Worm (Caenorhabditis elegans) whole organism, L1 larva: Measurements from ENCODE around the gene F14F9.5.

Experiments used
- C04F5.9 ChIP-seq: sonication (generic microtip); optimal IDR thresholded peaks from 2 replicates; lab custom pipeline; 2016; ENCODE audit warnings: missing genetic modification characterization, missing compliant biosample characterization
- C34B4.2 ChIP-seq: sonication (generic microtip); optimal IDR thresholded peaks from 2 replicates; lab custom pipeline; 2017; ENCODE audit warnings: mild to moderate bottlenecking, missing genetic modification characterization, missing compliant biosample characterization
- F16B12.6 ChIP-seq: fragments of 150-350 bp; optimal IDR thresholded peaks from 2 replicates; lab custom pipeline; 2014; ENCODE audit warnings: missing biosample characterization, missing genetic modification characterization
- Y116A8C.19 ChIP-seq: sonication (generic microtip); optimal IDR thresholded peaks from 2 replicates; lab custom pipeline; 2016; ENCODE audit warnings: missing compliant biosample characterization, missing genetic modification characterization, borderline replicate concordance
- aha-1 ChIP-seq: fragments of 150-350 bp; optimal IDR thresholded peaks from 2 replicates; lab custom pipeline; 2014; ENCODE audit warnings: missing biosample characterization, missing genetic modification characterization
- alr-1 ChIP-seq: fragments of 200-800 bp; sonication (Bioruptor generic); optimal IDR thresholded peaks from 2 replicates; lab custom pipeline; 2018; ENCODE audit warnings: borderline replicate concordance, mild to moderate bottlenecking, missing genetic modification characterization, missing compliant biosample characterization
- aly-2 ChIP-seq: fragments of 150-350 bp; optimal IDR thresholded peaks from 2 replicates; lab custom pipeline; 2014; ENCODE audit warnings: missing biosample characterization, missing genetic modification characterization
- ama-1 ChIP-seq: fragments of 150-350 bp; optimal IDR thresholded peaks from 2 replicates; lab custom pipeline; 2014
- ceh-63 ChIP-seq: fragments of 200-800 bp; sonication (Bioruptor generic); optimal IDR thresholded peaks from 2 replicates; lab custom pipeline; 2018; ENCODE audit warnings: mild to moderate bottlenecking, missing genetic modification characterization, missing compliant biosample characterization
- ceh-82 ChIP-seq, 3 experiments: fragments of 150-350 bp in 1 of 3; sonication (generic microtip) in 2 of 3; optimal IDR thresholded peaks; 2 replicates each; lab custom pipeline; 2014 to 2017; ENCODE audit warnings: missing biosample characterization in 3 of 3, missing genetic modification characterization in 3 of 3
- ceh-90 ChIP-seq: sonication (generic microtip); optimal IDR thresholded peaks from 2 replicates; lab custom pipeline; 2016; ENCODE audit warnings: missing genetic modification characterization, missing compliant biosample characterization
- ces-1 ChIP-seq: fragments of 150-350 bp; optimal IDR thresholded peaks from 2 replicates; lab custom pipeline; 2014; ENCODE audit warnings: missing biosample characterization, missing genetic modification reagents, missing genetic modification characterization
- efl-1 ChIP-seq, 4 experiments: fragments of 150-350 bp; optimal IDR thresholded peaks in 3 of 4; peaks in 1 of 4; 1 replicate in 1 of 4; 2 replicates in 3 of 4; lab custom pipeline; 2014; ENCODE audit warnings: missing biosample characterization in 2 of 4, missing genetic modification characterization in 2 of 4, missing genetic modification reagents in 2 of 4
- efl-3 ChIP-seq: fragments of 200-800 bp; sonication (Bioruptor generic); optimal IDR thresholded peaks from 2 replicates; lab custom pipeline; 2018; ENCODE audit warnings: mild to moderate bottlenecking, missing genetic modification characterization, missing compliant biosample characterization
- egl-27 ChIP-seq, 2 experiments: fragments of 150-350 bp in 1 of 2; sonication (generic microtip); optimal IDR thresholded peaks; 3 replicates each; lab custom pipeline; 2017 to 2018; ENCODE audit warnings: missing biosample characterization in 2 of 2, missing genetic modification characterization in 2 of 2, missing genetic modification reagents in 2 of 2
- elt-2 ChIP-seq: sonication (generic microtip); optimal IDR thresholded peaks from 2 replicates; lab custom pipeline; 2016; ENCODE audit warnings: missing genetic modification characterization, mild to moderate bottlenecking, inconsistent platforms, missing compliant biosample characterization, missing genetic modification reagents
- fkh-10 ChIP-seq: sonication (generic microtip); optimal IDR thresholded peaks from 2 replicates; lab custom pipeline; 2017; ENCODE audit warnings: missing biosample characterization, missing genetic modification reagents, missing genetic modification characterization
- fos-1 ChIP-seq: fragments of 150-350 bp; optimal IDR thresholded peaks from 2 replicates; lab custom pipeline; 2014; ENCODE audit warnings: missing biosample characterization, missing genetic modification characterization
- hlh-17 ChIP-seq: fragments of 200-800 bp; sonication (Bioruptor generic); optimal IDR thresholded peaks from 2 replicates; lab custom pipeline; 2018; ENCODE audit warnings: missing genetic modification characterization, mild to moderate bottlenecking, missing compliant biosample characterization, moderate library complexity, borderline replicate concordance
- hlh-4 ChIP-seq: sonication (generic microtip); optimal IDR thresholded peaks from 2 replicates; lab custom pipeline; 2016; ENCODE audit warnings: mild to moderate bottlenecking, missing genetic modification characterization, missing compliant biosample characterization
- jun-1 ChIP-seq: fragments of 150-350 bp; optimal IDR thresholded peaks from 2 replicates; lab custom pipeline; 2014; ENCODE audit warnings: missing biosample characterization, missing genetic modification reagents, missing genetic modification characterization
- lin-13 ChIP-seq: fragments of 150-350 bp; optimal IDR thresholded peaks from 2 replicates; lab custom pipeline; 2014; ENCODE audit warnings: missing biosample characterization, missing genetic modification reagents, missing genetic modification characterization
- lin-15B ChIP-seq: fragments of 150-350 bp; sonication (generic microtip); optimal IDR thresholded peaks from 3 replicates; lab custom pipeline; 2014; ENCODE audit warnings: missing biosample characterization, missing genetic modification characterization
- lin-35 ChIP-seq, 2 experiments: fragments of 150-350 bp; optimal IDR thresholded peaks; 2 replicates each; lab custom pipeline; 2014; ENCODE audit warnings: missing biosample characterization in 2 of 2, missing genetic modification characterization in 2 of 2, missing genetic modification reagents in 2 of 2
- lsy-2 ChIP-seq, 2 experiments: fragments of 150-350 bp; optimal IDR thresholded peaks; 2 replicates each; lab custom pipeline; 2014; ENCODE audit warnings: missing biosample characterization in 2 of 2, missing genetic modification characterization in 2 of 2
- nhr-237 ChIP-seq: fragments of 150-350 bp; optimal IDR thresholded peaks from 2 replicates; lab custom pipeline; 2014; ENCODE audit warnings: missing biosample characterization, missing genetic modification characterization
- nhr-28 ChIP-seq: fragments of 150-350 bp; optimal IDR thresholded peaks from 2 replicates; lab custom pipeline; 2014; ENCODE audit warnings: missing biosample characterization, missing genetic modification characterization
- nhr-47 ChIP-seq: sonication (generic microtip); optimal IDR thresholded peaks from 2 replicates; lab custom pipeline; 2016; ENCODE audit warnings: mild to moderate bottlenecking, missing genetic modification characterization, moderate library complexity, missing compliant biosample characterization
- nhr-71 ChIP-seq: sonication (generic microtip); optimal IDR thresholded peaks from 2 replicates; lab custom pipeline; 2016; ENCODE audit warnings: mild to moderate bottlenecking, missing genetic modification characterization, moderate library complexity, missing compliant biosample characterization
- nhr-76 ChIP-seq: sonication (generic microtip); optimal IDR thresholded peaks from 2 replicates; lab custom pipeline; 2017; ENCODE audit warnings: missing biosample characterization, missing genetic modification characterization
- nhr-77 ChIP-seq: fragments of 150-350 bp; optimal IDR thresholded peaks from 2 replicates; lab custom pipeline; 2014; ENCODE audit warnings: missing biosample characterization, missing genetic modification characterization
- nhr-84 ChIP-seq: sonication (generic microtip); optimal IDR thresholded peaks from 2 replicates; lab custom pipeline; 2017; ENCODE audit warnings: missing biosample characterization, missing genetic modification characterization
- nhr-85 ChIP-seq: sonication (generic microtip); peaks from one replicate; lab custom pipeline; 2016; ENCODE audit warnings: missing genetic modification characterization, inconsistent platforms, missing compliant biosample characterization
- nhr-90 ChIP-seq: sonication (generic microtip); optimal IDR thresholded peaks from 2 replicates; lab custom pipeline; 2016; ENCODE audit warnings: mild to moderate bottlenecking, missing genetic modification characterization, missing compliant biosample characterization; ENCODE audit not compliant: poor library complexity
- pag-3 ChIP-seq: sonication (generic microtip); optimal IDR thresholded peaks from 2 replicates; lab custom pipeline; 2017; ENCODE audit warnings: missing genetic modification characterization, mild to moderate bottlenecking, missing compliant biosample characterization, antibody characterized with exemption, borderline replicate concordance; ENCODE audit not compliant: insufficient read depth
- pax-3 ChIP-seq: fragments of 200-800 bp; sonication (Bioruptor generic); optimal IDR thresholded peaks from 2 replicates; lab custom pipeline; 2018; ENCODE audit warnings: mild to moderate bottlenecking, missing genetic modification characterization, moderate library complexity, missing compliant biosample characterization
- pqm-1 ChIP-seq: sonication (generic microtip); optimal IDR thresholded peaks from 3 replicates; lab custom pipeline; 2017; ENCODE audit warnings: missing biosample characterization, missing genetic modification characterization
- rnt-1 ChIP-seq: sonication (generic microtip); optimal IDR thresholded peaks from 2 replicates; lab custom pipeline; 2016; ENCODE audit warnings: mild to moderate bottlenecking, missing genetic modification characterization, moderate library complexity, missing compliant biosample characterization
- skn-1 ChIP-seq: fragments of 150-350 bp; optimal IDR thresholded peaks from 2 replicates; lab custom pipeline; 2014; ENCODE audit warnings: missing biosample characterization, missing genetic modification characterization
- sptf-1 ChIP-seq: fragments of 150-350 bp; optimal IDR thresholded peaks from 2 replicates; lab custom pipeline; 2014; ENCODE audit warnings: missing biosample characterization, missing genetic modification characterization
- sup-37 ChIP-seq: fragments of 200-800 bp; sonication (Bioruptor generic); optimal IDR thresholded peaks from 2 replicates; lab custom pipeline; 2018; ENCODE audit warnings: mild to moderate bottlenecking, missing genetic modification characterization, missing compliant biosample characterization
- unc-86 ChIP-seq: sonication (generic microtip); optimal IDR thresholded peaks from 2 replicates; lab custom pipeline; 2016; ENCODE audit warnings: missing genetic modification characterization, missing compliant biosample characterization
- unc-98 ChIP-seq: fragments of 200-800 bp; sonication (Bioruptor generic); IDR thresholded peaks from 2 replicates; pipeline ENCODE4 v1.3.6; 2022; ENCODE audit warnings: missing genetic modification characterization, missing compliant biosample characterization
- vab-15 ChIP-seq: sonication (generic microtip); optimal IDR thresholded peaks from 2 replicates; lab custom pipeline; 2017; ENCODE audit warnings: missing genotype, mild to moderate bottlenecking, missing genetic modification characterization, missing compliant biosample characterization
- zag-1 ChIP-seq: fragments of 150-350 bp; optimal IDR thresholded peaks from 2 replicates; lab custom pipeline; 2014; ENCODE audit warnings: missing biosample characterization, missing genetic modification characterization
- ztf-11 ChIP-seq, 2 experiments: sonication (generic microtip); optimal IDR thresholded peaks; 2 replicates each; lab custom pipeline; 2016 to 2017; ENCODE audit warnings: missing genetic modification characterization in 2 of 2, missing biosample characterization in 1 of 2, missing compliant biosample characterization in 1 of 2

F14F9.5 gene

ce11 chrV:5080853-5081338 lies 46.0 kb upstream of the F14F9.5 start, which contains the start of gene Y58A7A.3 (continued):
- peak; percentile 15 for TF ChIP-seq rnt-1 (tag; lab: Kevin White, UChicago)
- peak in 1 of 2 experiments; percentile 71 for TF ChIP-seq lin-35 (GFP tag; optimal IDR thresholded peaks at IDR 0.05; lab: Kevin White, UChicago)
- TF ChIP-seq aha-1 (tag; lab: Kevin White, UChicago) = no peak
- TF ChIP-seq alr-1 (tag; lab: Kevin White, UChicago) = no peak
- TF ChIP-seq C04F5.9 (tag; lab: Kevin White, UChicago) = no peak
- peak; percentile 36 to 60 for TF ChIP-seq efl-1 (optimal IDR thresholded peaks at IDR 0.05; lab: Kevin White, UChicago)
- TF ChIP-seq efl-1 (GFP tag; optimal IDR thresholded peaks at IDR 0.05 in 1 of 2; lab: Kevin White, UChicago) = peak in 1 of 2 experiments; percentile 39
- TF ChIP-seq nhr-90 = peak; percentile 51
- TF ChIP-seq jun-1 = peak; percentile 35
- no peak for TF ChIP-seq zag-1 (tag; lab: Kevin White, UChicago)
- TF ChIP-seq fkh-10 = no peak
- TF ChIP-seq egl-27 (tag; optimal IDR thresholded peaks at IDR 0.05; lab: Kevin White, UChicago) = no peak
- no peak for TF ChIP-seq efl-3 (GFP tag; lab: Kevin White, UChicago)
- TF ChIP-seq ceh-82 (tag; optimal IDR thresholded peaks at IDR 0.05; lab: Kevin White, UChicago) = peak in 2 of 3 experiments; percentile 12 to 71
- no peak for TF ChIP-seq sptf-1
- no peak for TF ChIP-seq lin-13 (GFP tag; lab: Kevin White, UChicago)
- no peak for TF ChIP-seq nhr-76
- no peak for TF ChIP-seq ama-1 (lab: Kevin White, UChicago)
- TF ChIP-seq nhr-84 (tag; lab: Kevin White, UChicago) = no peak
- TF ChIP-seq vab-15 (tag; lab: Kevin White, UChicago) = no peak
- TF ChIP-seq fos-1 = peak; percentile 28
- no peak for TF ChIP-seq ztf-11 (tag; optimal IDR thresholded peaks at IDR 0.05; lab: Kevin White, UChicago)
- no peak for TF ChIP-seq ces-1 (GFP tag; lab: Kevin White, UChicago)
- peak; percentile 63 for TF ChIP-seq nhr-71 (tag; lab: Kevin White, UChicago)
- TF ChIP-seq hlh-4 (tag; lab: Kevin White, UChicago) = no peak
- TF ChIP-seq elt-2 (tag; lab: Kevin White, UChicago) = no peak
- TF ChIP-seq pag-3 = no peak
- no peak for TF ChIP-seq ceh-63 (GFP tag; lab: Kevin White, UChicago)
- TF ChIP-seq hlh-17 (GFP tag; lab: Kevin White, UChicago) = no peak
- no peak for TF ChIP-seq C34B4.2
- TF ChIP-seq nhr-237 = peak; percentile 61
- TF ChIP-seq nhr-47 (tag; lab: Kevin White, UChicago) = peak; percentile 31
- no peak for TF ChIP-seq lin-15B (tag; lab: Kevin White, UChicago)
- TF ChIP-seq unc-98 (GFP tag; lab: Robert Waterston, UW) = no peak
- no peak for TF ChIP-seq unc-86 (tag; lab: Kevin White, UChicago)
- TF ChIP-seq aly-2 = no peak

DNA sequence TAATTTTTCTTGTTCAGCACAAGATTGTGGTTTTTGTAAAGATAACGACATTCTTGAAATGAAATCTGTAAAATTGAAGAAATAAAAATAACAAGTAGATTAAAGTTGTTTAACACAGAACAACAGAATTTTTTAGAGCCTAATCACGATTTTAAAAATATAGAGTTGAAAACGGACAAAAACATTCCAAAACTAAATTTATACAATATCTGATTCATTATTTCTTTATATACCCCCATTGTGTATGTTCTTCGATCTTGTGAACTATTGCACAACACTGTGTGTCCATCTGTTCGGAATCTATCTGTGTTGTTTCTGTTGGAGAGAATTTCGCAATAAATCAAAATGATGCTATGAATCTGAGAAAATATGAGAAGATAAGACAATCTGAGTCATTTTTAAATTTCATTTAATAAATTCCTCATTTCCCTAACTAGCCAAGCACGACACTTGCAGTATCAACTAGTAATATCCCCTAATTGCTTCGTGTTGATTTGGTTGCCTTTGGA lies 41.9 kb upstream of the F14F9.5 start, which contains the start of gene Y58A7A.4:
TSS of gene Y58A7A.4 (minus strand) at position 51 of the 509 bp plus-strand sequence.
- peak; percentile 64 for TF ChIP-seq skn-1 (tag; lab: Kevin White, UChicago)
- no peak for TF ChIP-seq efl-1 (optimal IDR thresholded peaks at IDR 0.05; lab: Kevin White, UChicago)
- peak in 1 of 2 experiments; percentile 26 for TF ChIP-seq efl-1 (GFP tag; optimal IDR thresholded peaks at IDR 0.05 in 1 of 2; lab: Kevin White, UChicago)
- peak in 1 of 2 experiments; percentile 30 for TF ChIP-seq lsy-2 (tag; optimal IDR thresholded peaks at IDR 0.05; lab: Kevin White, UChicago)
- no peak for TF ChIP-seq rnt-1 (tag; lab: Kevin White, UChicago)
- TF ChIP-seq, all 84 proteins: peak for 3

DNA sequence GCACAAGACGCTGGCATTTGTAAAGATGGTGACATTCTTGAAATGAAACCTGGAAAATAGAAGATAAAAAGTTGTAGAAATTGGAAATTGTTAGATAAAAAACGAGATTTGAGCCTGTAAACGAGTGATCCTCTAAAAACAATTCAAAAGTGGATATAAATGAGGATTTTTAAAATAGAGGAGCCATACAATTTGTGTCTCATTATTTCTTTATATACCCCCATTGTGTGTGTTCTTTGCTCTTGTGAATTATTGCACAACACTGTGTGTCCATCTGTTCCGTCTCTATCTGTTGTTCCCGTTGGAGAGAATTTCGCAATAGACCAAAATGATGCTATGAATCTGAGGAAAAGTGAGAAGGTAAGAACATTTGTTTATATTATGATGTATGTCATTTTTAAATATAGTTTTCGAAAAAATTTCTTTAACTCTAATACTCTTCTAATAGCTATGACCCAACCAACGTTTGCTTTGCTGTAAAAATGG lies 39.9 kb upstream of the F14F9.5 start, which contains the start of gene Y58A7A.5:
TSS of gene Y58A7A.5 (minus strand) at position 51 of the 486 bp plus-strand sequence.
- TF ChIP-seq hlh-4 (tag; lab: Kevin White, UChicago) (no peak), lsy-2 (tag; optimal IDR thresholded peaks at IDR 0.05; lab: Kevin White, UChicago) (peak in 1 of 2 experiments; percentile 58), alr-1 (tag; lab: Kevin White, UChicago) (no peak), F16B12.6 (no peak), ceh-90 (tag; lab: Kevin White, UChicago) (no peak), C04F5.9 (tag; lab: Kevin White, UChicago) (no peak), sup-37 (GFP tag; lab: Kevin White, UChicago) (no peak), pqm-1 (tag; lab: Kevin White, UChicago) (no peak), Y116A8C.19 (tag; lab: Kevin White, UChicago) (no peak), C34B4.2 (no peak), nhr-85 (tag; lab: Kevin White, UChicago) (no peak), nhr-237 (no peak), pax-3 (tag; lab: Kevin White, UChicago) (no peak), nhr-47 (tag; lab: Kevin White, UChicago) (peak; percentile 27), nhr-77 (no peak), nhr-90 (no peak), jun-1 (no peak), fos-1 (no peak), lin-15B (tag; lab: Kevin White, UChicago) (no peak), rnt-1 (tag; lab: Kevin White, UChicago) (no peak), nhr-28 (tag; lab: Kevin White, UChicago) (no peak)
